Worm (Caenorhabditis elegans) whole organism, L1 larva: ENCODE data around the gene H10E21.4.

ENCODE experiments used
- ama-1 ChIP-seq: fragments of 150-350 bp; optimal IDR thresholded peaks from 2 replicates; lab custom pipeline; 2014
- ztf-11 ChIP-seq, 2 experiments: sonication (generic microtip); optimal IDR thresholded peaks; 2 replicates each; lab custom pipeline; 2016 to 2017; ENCODE audit warnings: missing genetic modification characterization in 2 of 2, missing biosample characterization in 1 of 2, missing compliant biosample characterization in 1 of 2

DNA sequence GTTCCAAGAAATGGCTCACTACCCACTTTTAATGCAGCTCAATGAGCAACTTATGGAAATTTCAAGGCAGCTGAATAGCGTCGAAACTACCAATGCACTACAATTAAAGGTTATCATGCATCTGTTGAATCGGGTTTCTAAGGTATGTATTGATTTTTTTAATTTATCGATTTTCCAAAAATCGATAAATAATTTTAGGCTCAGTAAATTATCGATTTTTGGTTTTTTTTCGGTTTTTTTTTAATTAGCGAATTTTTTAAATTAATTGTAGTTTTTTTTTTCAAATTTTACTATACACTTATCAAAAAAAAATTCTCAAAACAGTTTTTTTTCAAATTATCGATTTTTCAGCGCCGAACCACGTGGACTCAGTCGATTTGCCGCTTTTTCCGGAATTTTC lies 2.7 kb downstream of the H10E21.4 start:
- no peak for TF ChIP-seq ztf-11 (tag; optimal IDR thresholded peaks at IDR 0.05; lab: Kevin White, UChicago)
- no peak for TF ChIP-seq ama-1 (lab: Kevin White, UChicago)
